Worm (Caenorhabditis elegans) whole organism, L3 larva: ENCODE results near the gene spe-27.

Experiments
- ama-1 ChIP-seq: fragments of 150-350 bp; optimal IDR thresholded peaks from 2 replicates; lab custom pipeline; 2018
- ceh-9 ChIP-seq: sonication (generic microtip); optimal IDR thresholded peaks from 2 replicates; lab custom pipeline; 2018; ENCODE audit warnings: missing biosample characterization, missing genetic modification characterization
- elt-3 ChIP-seq, 3 experiments: fragments of 150-350 bp in 1 of 3; sonication (generic microtip) in 2 of 3; optimal IDR thresholded peaks; 2 replicates in 2 of 3; 4 replicates in 1 of 3; lab custom pipeline; 2014 to 2017; ENCODE audit warnings: missing biosample characterization in 3 of 3, missing genetic modification characterization in 3 of 3
- fkh-10 ChIP-seq: sonication (generic microtip); optimal IDR thresholded peaks from 2 replicates; lab custom pipeline; 2017; ENCODE audit warnings: missing biosample characterization, missing genetic modification reagents, missing genetic modification characterization
- fos-1 ChIP-seq: fragments of 150-350 bp; optimal IDR thresholded peaks from 2 replicates; lab custom pipeline; 2014; ENCODE audit warnings: missing biosample characterization, missing genetic modification characterization
- hmg-11 ChIP-seq: sonication (generic microtip); optimal IDR thresholded peaks from 2 replicates; lab custom pipeline; 2016; ENCODE audit warnings: missing genetic modification characterization, missing compliant biosample characterization
- lin-15B ChIP-seq: fragments of 150-350 bp; optimal IDR thresholded peaks from 2 replicates; lab custom pipeline; 2014; ENCODE audit warnings: missing biosample characterization, missing genetic modification characterization
- lin-39 ChIP-seq: fragments of 150-350 bp; optimal IDR thresholded peaks from 2 replicates; lab custom pipeline; 2018; ENCODE audit warnings: missing biosample characterization, missing genetic modification reagents, missing genetic modification characterization
- mdl-1 ChIP-seq: fragments of 150-350 bp; optimal IDR thresholded peaks from 2 replicates; lab custom pipeline; 2014; ENCODE audit warnings: missing biosample characterization, missing genetic modification characterization
- nhr-237 ChIP-seq: fragments of 150-350 bp; optimal IDR thresholded peaks from 2 replicates; lab custom pipeline; 2014; ENCODE audit warnings: missing biosample characterization, missing genetic modification characterization
- nhr-77 ChIP-seq: fragments of 150-350 bp; optimal IDR thresholded peaks from 2 replicates; lab custom pipeline; 2014; ENCODE audit warnings: missing biosample characterization, missing genetic modification characterization
- sea-2 ChIP-seq: fragments of 150-350 bp; sonication (generic microtip); optimal IDR thresholded peaks from 4 replicates; lab custom pipeline; 2014; ENCODE audit warnings: missing biosample characterization, missing genetic modification reagents, missing genetic modification characterization
- unc-62 ChIP-seq: fragments of 150-350 bp; sonication (generic microtip); optimal IDR thresholded peaks from 4 replicates; lab custom pipeline; 2014; ENCODE audit warnings: missing biosample characterization, missing genetic modification reagents, missing genetic modification characterization
- ztf-11 ChIP-seq: fragments of 150-350 bp; optimal IDR thresholded peaks from 2 replicates; lab custom pipeline; 2014; ENCODE audit warnings: missing biosample characterization, missing genetic modification characterization

- TF ChIP-seq ztf-11 (tag; lab: Kevin White, UChicago) (no peak), lin-15B (tag; lab: Kevin White, UChicago) (no peak), lin-39 (tag; lab: Kevin White, UChicago) (no peak), sea-2 (no peak), hmg-11 (tag; lab: Kevin White, UChicago) (no peak), ceh-9 (tag; lab: Kevin White, UChicago) (no peak), fos-1 (tag; lab: Kevin White, UChicago) (no peak), mdl-1 (tag; lab: Kevin White, UChicago) (no peak), nhr-237 (tag; lab: Kevin White, UChicago) (no peak), elt-3 (tag; optimal IDR thresholded peaks at IDR 0.05; lab: Kevin White, UChicago) (no peak), nhr-77 (no peak), fkh-10 (no peak), ama-1 (lab: Kevin White, UChicago) (no peak), unc-62 (GFP tag; lab: Kevin White, UChicago) (no peak)
Observed at ce11 chrIV:5816466-5816865, 49.3 kb downstream of the spe-27 start.
